Fruit fly (Drosophila melanogaster) whole organism: Measurements from ENCODE around the gene trr.

ENCODE experiments used
- CG8478 ChIP-seq: fragments of >200 bp; optimal IDR thresholded peaks from 2 replicates; lab custom pipeline; 2018; ENCODE audit warnings: inconsistent platforms
- Dll ChIP-seq: fragments of >200 bp; optimal IDR thresholded peaks from 2 replicates; lab custom pipeline; 2017
- EcR ChIP-seq, 2 experiments: fragments of >200 bp; optimal IDR thresholded peaks; 2 replicates each; lab custom pipeline; 2017; ENCODE audit warnings: missing biosample characterization in 2 of 2, missing genetic modification characterization in 2 of 2, missing genetic modification reagents in 2 of 2
- pan ChIP-seq: fragments of >200 bp; optimal IDR thresholded peaks from 2 replicates; lab custom pipeline; 2017
- psq ChIP-seq: fragments of >200 bp; optimal IDR thresholded peaks from 2 replicates; lab custom pipeline; 2017
- usp ChIP-seq: fragments of >200 bp; optimal IDR thresholded peaks from 2 replicates; lab custom pipeline; 2017; ENCODE audit warnings: missing biosample characterization, missing genetic modification characterization, mixed read lengths

The trr gene

DNA sequence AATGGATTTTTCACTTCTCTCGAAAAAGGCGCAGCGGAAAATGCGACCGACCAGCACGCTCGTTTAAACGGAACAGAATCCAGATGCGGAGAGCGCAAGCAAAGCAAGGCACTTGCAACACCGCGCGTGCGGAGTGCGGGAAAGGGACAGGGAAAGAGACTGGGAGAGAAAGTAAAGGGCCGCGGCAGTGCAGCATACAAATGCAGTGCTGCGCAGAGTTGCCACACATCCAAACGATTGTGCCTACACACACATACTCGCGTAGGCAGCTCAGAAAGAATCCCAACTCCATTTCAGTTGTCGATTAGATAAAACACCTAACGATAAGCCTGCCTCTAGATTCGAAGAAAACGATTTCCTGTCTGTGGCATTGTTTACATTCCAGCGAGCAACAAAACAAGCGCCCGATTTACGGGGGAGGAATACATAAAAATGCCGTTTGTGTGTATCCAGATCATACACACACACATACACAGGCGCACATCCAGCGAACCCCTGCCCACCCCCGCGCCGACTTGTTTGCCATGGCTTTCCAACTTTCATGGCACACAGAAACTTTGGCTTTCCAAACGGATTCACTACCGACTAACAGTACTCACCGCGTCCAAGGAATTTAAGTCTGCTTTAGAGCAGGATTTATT lies 9.8 kb upstream of the trr start:
- TF ChIP-seq Dll (lab: Kevin White, UChicago), result peak; percentile 34
- TF ChIP-seq CG8478 (lab: Kevin White, UChicago), result no peak

DNA sequence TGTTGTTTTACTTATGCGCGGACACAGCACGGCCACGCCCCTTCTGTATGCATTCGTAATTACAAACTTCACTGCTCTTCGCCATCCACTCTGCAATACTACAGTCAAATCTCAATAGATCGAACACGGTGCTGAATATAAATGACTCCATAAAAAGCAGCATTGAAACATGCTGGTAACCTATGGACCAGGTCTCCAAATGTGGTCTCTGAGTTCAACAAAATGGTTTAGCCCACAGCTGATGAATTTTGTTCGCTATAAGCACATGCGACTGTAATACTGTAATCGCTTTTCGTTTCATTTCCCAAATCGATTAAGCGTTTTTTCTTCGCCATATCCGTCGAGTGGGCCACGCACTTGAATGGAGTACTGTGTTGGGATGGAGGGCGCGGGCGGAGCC lies 7.6 kb upstream of the trr start:
- TF ChIP-seq pan (lab: Kevin White, UChicago), result no peak

DNA sequence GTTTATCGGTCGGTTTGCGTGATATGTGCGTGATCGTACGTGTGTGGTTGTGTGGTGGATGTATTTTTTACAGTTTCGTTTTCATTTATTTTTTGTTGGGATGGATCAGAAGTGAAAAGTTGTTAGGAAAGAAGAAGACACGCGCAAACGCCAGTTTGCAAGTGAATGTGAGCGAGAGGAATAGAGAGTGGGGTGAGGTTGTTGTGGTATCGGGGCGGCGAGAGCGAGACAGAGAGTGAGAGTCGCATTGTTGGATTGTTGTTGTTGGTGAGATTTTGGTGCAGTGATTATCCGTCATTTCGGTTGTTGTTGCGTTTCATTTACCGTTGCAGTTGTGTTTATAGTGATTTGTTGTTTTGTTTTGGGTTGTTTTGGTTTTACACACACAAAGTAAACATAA lies 3.8 kb upstream of the trr start:
- no peak for TF ChIP-seq EcR (GFP tag; optimal IDR thresholded peaks at IDR 0.05; lab: Kevin White, UChicago)
- TF ChIP-seq pan (lab: Kevin White, UChicago), result no peak
- no peak for TF ChIP-seq usp (GFP tag; lab: Kevin White, UChicago)
- TF ChIP-seq Dll (lab: Kevin White, UChicago), result no peak
- no peak for TF ChIP-seq CG8478 (lab: Kevin White, UChicago)
- TF ChIP-seq psq (lab: Kevin White, UChicago), result no peak

DNA sequence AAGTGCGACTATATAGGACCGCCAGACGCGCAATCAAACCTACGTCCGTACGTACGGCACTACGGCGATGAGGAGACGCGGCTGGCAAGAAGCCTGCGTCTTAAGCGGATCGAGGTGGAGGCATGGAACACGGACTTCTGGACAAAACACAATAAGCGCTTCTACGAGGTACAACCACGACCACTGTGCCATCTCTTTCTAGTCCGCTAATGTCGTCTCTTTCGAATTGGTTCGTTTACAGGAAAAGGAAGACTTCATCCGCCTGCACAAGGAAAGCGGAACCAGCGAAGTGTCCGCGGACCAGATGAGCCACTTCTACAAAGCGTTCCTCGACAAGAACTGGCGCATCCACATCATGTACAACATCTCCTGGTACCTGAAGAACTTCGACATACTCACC lies 9.0 kb downstream of the trr start:
- TF ChIP-seq usp (GFP tag; lab: Kevin White, UChicago) (no peak), CG8478 (lab: Kevin White, UChicago) (no peak), EcR (GFP tag; optimal IDR thresholded peaks at IDR 0.05; lab: Kevin White, UChicago) (no peak), pan (lab: Kevin White, UChicago) (no peak), psq (lab: Kevin White, UChicago) (no peak), Dll (lab: Kevin White, UChicago) (no peak)

DNA sequence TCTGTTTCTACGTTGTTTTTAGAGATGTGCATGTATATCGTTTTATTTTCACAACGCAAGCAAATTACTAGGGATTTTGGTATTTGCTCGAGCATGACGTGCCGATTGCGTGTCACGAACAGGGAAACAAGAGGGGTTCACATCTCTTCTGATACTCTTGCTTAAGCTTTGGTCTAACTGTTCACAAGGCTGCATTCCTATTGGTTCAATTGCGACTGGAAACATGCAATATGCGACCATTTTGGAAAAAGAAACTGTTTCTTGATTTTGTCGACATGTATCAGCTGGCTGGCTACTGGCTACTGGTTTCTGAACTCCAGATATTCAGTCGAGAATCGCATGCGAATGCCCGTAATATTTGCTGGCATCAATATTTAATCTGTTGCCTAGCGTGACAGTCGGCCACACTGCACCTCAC lies 9.6 kb downstream of the trr start, which contains the start of gene Coa8:
Gene Coa8, plus strand, starts transcription at position 144 of the 418 bp plus-strand sequence.
- TF ChIP-seq Dll (lab: Kevin White, UChicago) (no peak), CG8478 (lab: Kevin White, UChicago) (no peak), pan (lab: Kevin White, UChicago) (no peak), psq (lab: Kevin White, UChicago) (no peak), usp (GFP tag; lab: Kevin White, UChicago) (no peak), EcR (GFP tag; optimal IDR thresholded peaks at IDR 0.05; lab: Kevin White, UChicago) (no peak)

DNA sequence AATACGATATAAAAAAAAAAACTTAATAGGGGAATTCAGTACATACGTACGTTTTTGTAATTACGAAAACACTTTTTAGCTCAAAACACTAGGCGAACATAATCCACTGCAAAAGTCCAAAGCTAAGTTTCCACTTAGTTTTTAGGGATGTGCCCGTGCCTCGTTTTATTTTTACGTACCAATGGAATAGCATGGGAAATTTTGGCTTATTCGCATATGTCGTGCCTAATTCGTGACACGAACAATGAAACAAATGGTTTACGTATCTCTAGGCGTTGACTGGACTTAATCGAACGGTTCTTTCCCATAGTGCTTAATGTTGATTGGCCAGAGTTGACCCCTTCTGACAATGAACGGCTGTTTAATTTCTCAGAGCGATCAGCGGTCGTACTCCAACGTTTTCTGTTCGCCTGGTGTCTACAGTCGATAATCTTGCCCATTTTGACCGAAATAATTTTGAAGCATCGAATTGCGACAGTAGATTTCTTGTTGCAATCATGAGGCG lies 10.1 kb downstream of the trr start, which contains the start of gene CG14818:
Gene CG14818, minus strand, starts transcription at position 169 of the 505 bp plus-strand sequence.
- no peak for TF ChIP-seq pan (lab: Kevin White, UChicago)
- TF ChIP-seq EcR (GFP tag; optimal IDR thresholded peaks at IDR 0.05; lab: Kevin White, UChicago), result no peak
- TF ChIP-seq psq (lab: Kevin White, UChicago), result no peak
- no peak for TF ChIP-seq Dll (lab: Kevin White, UChicago)
- TF ChIP-seq usp (GFP tag; lab: Kevin White, UChicago), result no peak
- no peak for TF ChIP-seq CG8478 (lab: Kevin White, UChicago)

DNA sequence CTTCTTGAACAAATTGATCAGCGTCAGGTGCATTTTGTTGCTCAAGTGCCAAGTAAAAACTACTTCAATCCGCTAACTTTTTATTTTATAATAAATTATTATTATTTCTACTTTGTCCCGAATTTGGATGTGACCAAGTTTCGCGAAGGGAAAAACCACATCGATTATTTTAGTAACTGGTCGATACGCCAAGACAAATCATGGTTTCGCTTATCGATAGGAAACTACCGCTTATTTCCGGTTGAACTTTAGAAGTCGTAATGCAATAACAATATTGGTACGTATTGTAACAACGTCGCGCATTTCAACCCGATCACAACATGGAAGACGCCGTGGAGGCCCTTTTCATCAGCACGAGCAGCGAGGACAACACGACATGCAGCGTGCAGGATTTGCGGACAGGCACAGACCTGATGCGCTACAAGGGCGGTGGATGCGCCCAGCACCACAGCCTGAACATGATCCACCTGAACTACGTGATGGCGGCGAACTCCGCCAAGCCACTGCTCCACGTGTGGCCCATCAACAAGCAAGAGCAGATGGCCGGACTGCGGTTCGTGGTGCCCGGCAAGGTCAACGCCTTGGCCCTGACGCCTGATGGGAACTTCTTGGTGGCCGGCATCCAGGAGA lies 12.5 kb downstream of the trr start, which contains the start of the genes CG14817 and CG14805:
Gene CG14817, minus strand, starts transcription at position 164 of the 630 bp plus-strand sequence.
Gene CG14805, plus strand, starts transcription at position 211 of the 630 bp plus-strand sequence.
- no peak for TF ChIP-seq CG8478 (lab: Kevin White, UChicago)
- TF ChIP-seq Dll (lab: Kevin White, UChicago), result no peak
- TF ChIP-seq pan (lab: Kevin White, UChicago), result no peak
- TF ChIP-seq usp (GFP tag; lab: Kevin White, UChicago), result no peak
- no peak for TF ChIP-seq psq (lab: Kevin White, UChicago)
- TF ChIP-seq EcR (GFP tag; optimal IDR thresholded peaks at IDR 0.05; lab: Kevin White, UChicago), result no peak

DNA sequence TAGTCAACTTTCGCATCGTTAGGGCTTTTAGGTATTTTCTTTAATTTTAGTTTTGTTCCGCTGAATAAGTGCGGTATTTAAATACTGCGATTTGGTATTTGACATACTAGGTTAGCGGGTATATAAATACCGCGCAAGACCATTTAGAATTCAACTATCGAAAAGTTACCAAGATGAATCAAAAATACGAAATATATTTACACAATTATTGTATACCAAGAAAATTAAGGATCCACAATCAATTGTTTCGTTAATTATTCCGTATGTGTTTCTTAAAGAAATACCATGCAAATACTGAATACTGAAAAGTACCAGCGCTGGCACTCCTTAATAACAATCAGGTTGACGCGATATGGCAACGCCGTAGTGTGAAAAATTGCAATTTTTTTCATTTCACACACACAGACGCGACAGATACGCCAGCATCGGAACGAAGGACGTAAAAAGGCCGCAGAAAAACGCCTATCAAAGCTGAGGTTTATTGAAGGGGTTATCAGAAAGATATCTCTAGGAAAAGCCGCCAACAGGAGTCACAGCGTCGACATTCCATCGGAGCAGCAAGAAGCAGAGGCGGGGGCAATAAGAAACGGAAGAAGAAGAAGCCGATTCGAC lies 16.1 kb downstream of the trr start, which contains the start of the genes Pgam5 and Vps26:
Gene Pgam5, minus strand, starts transcription at position 51 of the 612 bp plus-strand sequence.
Gene Vps26, plus strand, starts transcription at position 339 of the 612 bp plus-strand sequence.
- TF ChIP-seq EcR (GFP tag; optimal IDR thresholded peaks at IDR 0.05; lab: Kevin White, UChicago), result no peak
- no peak for TF ChIP-seq CG8478 (lab: Kevin White, UChicago)
- TF ChIP-seq usp (GFP tag; lab: Kevin White, UChicago), result no peak

DNA sequence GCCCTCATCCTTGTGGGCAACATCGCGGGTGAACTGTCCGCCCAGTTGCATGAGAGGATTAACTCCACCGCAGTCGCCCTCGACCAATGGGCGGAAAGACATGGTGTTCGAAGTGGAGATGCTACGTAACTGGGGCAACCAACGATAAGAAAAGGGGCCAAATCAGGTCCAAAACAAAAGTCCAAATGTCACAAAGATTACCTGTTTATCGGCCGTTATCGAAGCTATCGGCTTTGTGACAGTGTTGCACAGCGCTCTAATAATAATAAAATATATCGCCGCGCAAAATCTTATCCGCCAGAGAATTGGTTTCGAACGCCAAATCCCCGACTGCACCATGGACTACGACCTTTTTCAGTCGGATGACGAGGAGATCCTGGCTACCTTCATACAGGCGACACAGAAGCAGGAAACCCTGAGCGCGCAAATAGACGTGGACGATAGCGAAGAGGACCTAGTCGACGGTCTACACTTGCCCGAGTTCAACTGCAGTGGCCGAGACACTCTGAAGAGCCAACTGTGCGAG lies 21.1 kb downstream of the trr start, which contains the start of the genes CG14803 and Pex5:
Gene CG14803, plus strand, starts transcription at position 285 of the 526 bp plus-strand sequence.
Gene Pex5, minus strand, starts transcription at position 476 of the 526 bp plus-strand sequence.
- TF ChIP-seq psq (lab: Kevin White, UChicago) (no peak), usp (GFP tag; lab: Kevin White, UChicago) (no peak), EcR (GFP tag; optimal IDR thresholded peaks at IDR 0.05; lab: Kevin White, UChicago) (no peak), CG8478 (lab: Kevin White, UChicago) (no peak), Dll (lab: Kevin White, UChicago) (no peak), pan (lab: Kevin White, UChicago) (no peak)

DNA sequence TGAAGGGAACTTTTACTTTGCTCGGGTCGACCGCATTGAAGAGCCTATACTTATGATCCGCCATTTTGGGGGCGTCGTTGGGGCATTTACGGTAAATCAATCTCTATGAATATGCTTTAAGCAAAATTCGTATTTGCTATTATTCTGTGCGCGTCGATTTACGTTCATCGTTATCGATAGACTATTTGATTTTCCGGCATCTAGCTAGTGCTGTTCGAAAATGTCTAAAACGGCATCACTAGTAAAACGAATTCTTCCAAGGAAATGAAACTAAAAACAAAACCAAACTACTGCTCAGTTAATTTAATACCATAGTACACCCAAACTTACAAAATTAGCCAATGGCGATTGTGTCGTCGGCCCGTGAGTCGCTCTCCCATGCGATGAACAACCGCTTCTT lies 24.1 kb downstream of the trr start, which contains the start of the genes Gcna and MED18:
Gene Gcna, minus strand, starts transcription at position 163 of the 400 bp plus-strand sequence.
Gene MED18, plus strand, starts transcription at position 237 of the 400 bp plus-strand sequence.
- TF ChIP-seq CG8478 (lab: Kevin White, UChicago) (no peak), EcR (GFP tag; optimal IDR thresholded peaks at IDR 0.05; lab: Kevin White, UChicago) (no peak), psq (lab: Kevin White, UChicago) (no peak), pan (lab: Kevin White, UChicago) (no peak), usp (GFP tag; lab: Kevin White, UChicago) (no peak), Dll (lab: Kevin White, UChicago) (no peak)
